Fruit fly (Drosophila melanogaster): Measurements from ENCODE around the gene CG14324.

CG14324 gene

DNA sequence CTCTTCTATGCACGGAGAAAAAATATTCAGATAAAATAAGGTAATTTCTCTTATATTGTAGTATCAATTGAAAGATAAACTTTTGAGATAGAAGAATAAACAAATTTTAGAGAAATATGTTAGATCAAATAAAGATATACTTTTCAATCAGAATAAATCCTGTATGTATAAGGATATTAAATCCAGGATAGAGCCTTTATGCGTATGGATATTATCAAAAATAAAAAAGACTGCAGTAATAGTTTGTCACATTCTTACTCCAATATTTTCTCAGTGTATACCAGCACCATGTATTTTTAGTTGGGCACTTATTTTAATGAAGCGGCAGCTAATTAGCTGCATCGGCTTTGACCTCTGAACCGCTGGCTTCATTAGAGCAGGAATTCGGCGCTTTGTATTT is 26.8 kb downstream of the CG14324 start (continued):
- TF ChIP-seq CG1529 (GFP tag; optimal IDR thresholded peaks at IDR 0.05), result no peak
- no peak for TF ChIP-seq Stat92E (GFP tag; optimal IDR thresholded peaks at IDR 0.05)
- TF ChIP-seq fd102C (GFP tag; optimal IDR thresholded peaks at IDR 0.05), result no peak
- TF ChIP-seq D (optimal IDR thresholded peaks at IDR 0.05), result no peak
- TF ChIP-seq D (GFP tag; optimal IDR thresholded peaks at IDR 0.05), result no peak
- no peak for TF ChIP-seq her (GFP tag; optimal IDR thresholded peaks at IDR 0.05)
- TF ChIP-seq CG12391 (tag; optimal IDR thresholded peaks at IDR 0.05), result peak; percentile 22
- TF ChIP-seq Blimp-1 (GFP tag; optimal IDR thresholded peaks at IDR 0.05), result no peak
- no peak for TF ChIP-seq seq (GFP tag; IDR thresholded peaks at IDR 0.05)
- TF ChIP-seq ewg (GFP tag; optimal IDR thresholded peaks at IDR 0.05), result no peak
- peak; percentile 8 for TF ChIP-seq Sox102F (GFP tag; optimal IDR thresholded peaks at IDR 0.05)
- TF ChIP-seq Hr3 (GFP tag; optimal IDR thresholded peaks at IDR 0.05), result no peak
- no peak for TF ChIP-seq CG17802 (tag; optimal IDR thresholded peaks at IDR 0.05)
- TF ChIP-seq Xrp1 (GFP tag; IDR thresholded peaks at IDR 0.05), result no peak
- TF ChIP-seq H15 (GFP tag; IDR thresholded peaks at IDR 0.05), result no peak
- no peak for TF ChIP-seq ac (GFP tag; optimal IDR thresholded peaks at IDR 0.05)
- TF ChIP-seq CG30020 (tag; optimal IDR thresholded peaks at IDR 0.05), result no peak
- no peak for TF ChIP-seq CG11085 (GFP tag; IDR thresholded peaks at IDR 0.05)
- no peak for TF ChIP-seq nerfin-2 (GFP tag; IDR thresholded peaks at IDR 0.05; ENCODE audit: partially characterized antibody)
- TF ChIP-seq Fer3 (tag; optimal IDR thresholded peaks at IDR 0.05), result no peak
- TF ChIP-seq wek (GFP tag; optimal IDR thresholded peaks at IDR 0.05), result no peak

DNA sequence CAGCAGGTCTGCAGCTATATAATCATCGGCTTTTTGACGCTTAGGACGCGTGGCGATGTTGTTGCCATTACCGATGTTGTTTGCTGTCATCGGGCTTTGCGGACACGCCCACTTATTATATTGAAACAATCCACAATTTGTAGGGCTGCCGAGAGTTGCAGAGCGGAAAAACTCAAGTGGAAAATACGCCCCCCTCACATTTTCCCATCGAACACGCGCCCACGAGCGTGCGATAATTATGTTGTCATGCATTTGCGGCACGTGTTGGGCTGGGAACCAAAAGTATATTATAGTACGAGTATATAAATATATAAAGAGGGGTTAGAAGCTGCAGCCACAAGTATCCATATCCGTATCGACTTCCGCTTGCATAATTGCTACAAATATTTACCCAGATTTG is 29.8 kb downstream of the CG14324 start:
- TF ChIP-seq CG4282 (GFP tag; optimal IDR thresholded peaks at IDR 0.05), result no peak
- TF ChIP-seq CG9609 (GFP tag; optimal IDR thresholded peaks at IDR 0.05), result no peak
- no peak for TF ChIP-seq trem (tag; optimal IDR thresholded peaks at IDR 0.05)
- no peak for TF ChIP-seq pfk (GFP tag; optimal IDR thresholded peaks at IDR 0.05)
- TF ChIP-seq Hey (tag; optimal IDR thresholded peaks at IDR 0.05), result peak; percentile 93
- no peak for TF ChIP-seq Ets97D (GFP tag; optimal IDR thresholded peaks at IDR 0.05)

DNA sequence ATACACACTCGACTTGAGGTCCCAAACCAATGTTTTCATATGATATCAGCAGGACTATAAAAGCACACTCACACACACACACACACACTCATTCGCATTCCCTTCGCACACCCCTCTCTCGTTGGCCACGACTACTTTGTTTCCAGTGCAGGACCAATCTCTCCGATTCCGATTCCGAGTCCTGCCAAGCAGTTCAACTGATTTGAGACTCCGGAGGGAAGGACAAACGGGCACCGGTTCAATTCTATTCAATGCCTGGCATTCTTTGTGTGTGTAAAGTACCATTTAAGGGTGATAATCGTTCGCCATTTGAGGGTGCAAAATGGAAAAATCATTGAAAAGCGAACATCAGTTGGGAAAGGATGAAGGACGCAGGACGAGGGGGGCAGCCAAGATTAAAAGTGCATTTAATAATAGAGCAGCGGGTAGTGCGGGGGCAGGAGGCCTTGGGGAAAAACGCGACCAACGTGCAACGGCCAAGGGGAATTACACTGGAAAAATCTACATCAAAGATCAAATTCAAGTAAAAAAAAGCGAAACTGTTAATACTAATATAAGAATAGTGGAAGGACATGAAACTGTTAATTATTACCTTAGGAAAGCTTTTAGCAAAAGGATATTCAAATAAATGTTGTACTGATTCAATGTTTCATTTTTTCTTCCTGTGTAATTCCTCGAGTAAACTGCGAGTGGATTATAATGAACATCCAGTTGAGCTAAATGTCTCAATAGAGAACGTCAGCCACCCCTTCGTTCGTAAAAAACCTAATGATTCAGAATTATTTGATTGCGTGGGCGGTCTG is 34.7 kb downstream of the CG14324 start:
- TF ChIP-seq Oli (tag; optimal IDR thresholded peaks at IDR 0.05), result peak; percentile 58
- TF ChIP-seq CG13424 (tag; optimal IDR thresholded peaks at IDR 0.05), result peak; percentile 64
- TF ChIP-seq CG10959 (GFP tag; IDR thresholded peaks at IDR 0.05), result peak; percentile 30; the same call in 1 of the 2 replicates
- peak; percentile 44 for TF ChIP-seq Hr3 (GFP tag; optimal IDR thresholded peaks at IDR 0.05)
- 0 out of 3 replicates have a peak, but pooled peaks have one; percentile 16 for TF ChIP-seq dysf (GFP tag; IDR thresholded peaks at IDR 0.05)
- TF ChIP-seq kni (GFP tag; optimal IDR thresholded peaks at IDR 0.05), result no peak
- peak; percentile 21 for TF ChIP-seq lab (GFP tag; optimal IDR thresholded peaks at IDR 0.05)
- TF ChIP-seq gem (tag; optimal IDR thresholded peaks at IDR 0.05), result peak; percentile 76
- TF ChIP-seq nmo (GFP tag; optimal IDR thresholded peaks at IDR 0.05), result peak; percentile 66
- TF ChIP-seq oc (tag; optimal IDR thresholded peaks at IDR 0.05), result peak; percentile 78
- no peak for TF ChIP-seq Dip2 (GFP tag; IDR thresholded peaks at IDR 0.05)
- TF ChIP-seq CG8924 (tag; optimal IDR thresholded peaks at IDR 0.05), result peak; percentile 64
- peak; percentile 10 for TF ChIP-seq salm (tag; optimal IDR thresholded peaks at IDR 0.05)
- TF ChIP-seq CG11247 (GFP tag; IDR thresholded peaks at IDR 0.05), result 0 out of 2 replicates have a peak, but pooled peaks have one; percentile 9
- TF ChIP-seq Spps (tag; optimal IDR thresholded peaks at IDR 0.05), result peak; percentile 57
- TF ChIP-seq CG7556 (GFP tag; optimal IDR thresholded peaks at IDR 0.05), result peak; percentile 42
- TF ChIP-seq Ets65A (GFP tag), result no peak
- TF ChIP-seq Sox100B (GFP tag; optimal IDR thresholded peaks at IDR 0.05), result peak; percentile 52
- no peak for TF ChIP-seq Doc2 (GFP tag; IDR thresholded peaks at IDR 0.05)
- no peak for TF ChIP-seq run (tag; optimal IDR thresholded peaks at IDR 0.05)
- TF ChIP-seq tin (GFP tag; optimal IDR thresholded peaks at IDR 0.05), result peak; percentile 27
- TF ChIP-seq pnt (GFP tag; optimal IDR thresholded peaks at IDR 0.05), result peak; percentile 21

All from whole organism, embryonic.